Fruit fly (Drosophila melanogaster): ENCODE data around the gene Unc-115b.

dm6 chr3R:9735151-9735550 is 42.6 kb upstream of the Unc-115b start:
- no peak for TF ChIP-seq CG8478 (optimal IDR thresholded peaks at IDR 0.05)
- TF ChIP-seq CTCF (optimal IDR thresholded peaks at IDR 0.05), result no peak
